Worm (Caenorhabditis elegans) whole organism, late embryonic: ENCODE data around the gene E02H1.1.

Experiments used
- Y22D7AL.16 ChIP-seq: sonication (generic microtip); optimal IDR thresholded peaks from 2 replicates; lab custom pipeline; 2016; ENCODE audit warnings: missing genetic modification characterization, missing compliant biosample characterization
- ceh-19 ChIP-seq: fragments of 200-800 bp; sonication (Bioruptor generic); optimal IDR thresholded peaks from 2 replicates; lab custom pipeline; 2018; ENCODE audit warnings: mild to moderate bottlenecking, missing genetic modification characterization, missing compliant biosample characterization
- elt-2 ChIP-seq: sonication (generic microtip); optimal IDR thresholded peaks from 2 replicates; lab custom pipeline; 2016; ENCODE audit warnings: missing genetic modification reagents, missing genetic modification characterization, missing compliant biosample characterization
- elt-4 ChIP-seq: sonication (generic microtip); optimal IDR thresholded peaks from 2 replicates; lab custom pipeline; 2016; ENCODE audit warnings: missing genetic modification characterization, missing compliant biosample characterization
- hlh-30 ChIP-seq: sonication (generic microtip); optimal IDR thresholded peaks from 2 replicates; lab custom pipeline; 2017; ENCODE audit warnings: antibody characterized with exemption, missing genetic modification characterization, missing compliant biosample characterization; ENCODE audit not compliant: insufficient read depth
- lin-11 ChIP-seq: fragments of 200-800 bp; sonication (Bioruptor generic); optimal IDR thresholded peaks from 2 replicates; lab custom pipeline; 2018; ENCODE audit warnings: mild to moderate bottlenecking, missing genetic modification characterization, missing compliant biosample characterization
- nhr-11 ChIP-seq: fragments of 150-350 bp; optimal IDR thresholded peaks from 2 replicates; lab custom pipeline; 2014; ENCODE audit warnings: missing biosample characterization, missing genetic modification characterization
- npax-4 ChIP-seq: sonication (generic microtip); optimal IDR thresholded peaks from 2 replicates; lab custom pipeline; 2016; ENCODE audit warnings: missing genetic modification characterization, missing compliant biosample characterization
- pqm-1 ChIP-seq: sonication (generic microtip); optimal IDR thresholded peaks from 2 replicates; lab custom pipeline; 2016; ENCODE audit warnings: missing genetic modification characterization, missing compliant biosample characterization
- tbx-7 ChIP-seq: sonication (generic microtip); optimal IDR thresholded peaks from 2 replicates; lab custom pipeline; 2016; ENCODE audit warnings: missing genotype, missing genetic modification characterization, missing compliant biosample characterization
- unc-42 ChIP-seq: sonication (generic microtip); optimal IDR thresholded peaks from 2 replicates; lab custom pipeline; 2016; ENCODE audit warnings: missing genotype, missing genetic modification characterization, missing compliant biosample characterization

- TF ChIP-seq npax-4 (tag; lab: Kevin White, UChicago) (no peak), nhr-11 (tag; lab: Kevin White, UChicago) (no peak), lin-11 (tag; lab: Kevin White, UChicago) (no peak), elt-4 (tag; lab: Kevin White, UChicago) (no peak), elt-2 (tag; lab: Kevin White, UChicago) (no peak), pqm-1 (no peak), Y22D7AL.16 (tag; lab: Kevin White, UChicago) (no peak), unc-42 (tag; lab: Kevin White, UChicago) (no peak), tbx-7 (tag; lab: Kevin White, UChicago) (no peak), hlh-30 (tag; lab: Kevin White, UChicago) (peak; percentile 40), ceh-19 (no peak)
Measured at ce11 chrII:9601679-9602078, 10.7 kb upstream of the E02H1.1 start.
